Worm (Caenorhabditis elegans): ENCODE measurements around the gene Y54G2A.11.

- no peak for TF ChIP-seq ztf-4 (tag; optimal IDR thresholded peaks at IDR 0.05)
- no peak for TF ChIP-seq unc-62 (GFP tag; optimal IDR thresholded peaks at IDR 0.05)
Measured at ce11 chrIV:2742470-2743044, 29.0 kb downstream of the Y54G2A.11 start, which contains the start of gene nhr-277.

All from whole organism, L3 larva.